Worm (Caenorhabditis elegans) whole organism, L3 larva: ENCODE results near the gene ZK285.2.

ENCODE experiments used
- ceh-82 ChIP-seq: fragments of 150-350 bp; optimal IDR thresholded peaks from 2 replicates; lab custom pipeline; 2014; ENCODE audit warnings: missing biosample characterization, missing genetic modification characterization
- elt-3 ChIP-seq, 3 experiments: fragments of 150-350 bp in 1 of 3; sonication (generic microtip) in 2 of 3; optimal IDR thresholded peaks; 2 replicates in 2 of 3; 4 replicates in 1 of 3; lab custom pipeline; 2014 to 2017; ENCODE audit warnings: missing biosample characterization in 3 of 3, missing genetic modification characterization in 3 of 3
- jun-1 ChIP-seq: fragments of 150-350 bp; optimal IDR thresholded peaks from 2 replicates; lab custom pipeline; 2014; ENCODE audit warnings: missing biosample characterization, missing genetic modification reagents, missing genetic modification characterization
- nhr-25 ChIP-seq: sonication (generic microtip); optimal IDR thresholded peaks from 2 replicates; lab custom pipeline; 2017; ENCODE audit warnings: missing biosample characterization, missing genetic modification characterization
- nhr-76 ChIP-seq: fragments of 150-350 bp; sonication (generic microtip); optimal IDR thresholded peaks from 5 replicates; lab custom pipeline; 2014; ENCODE audit warnings: missing biosample characterization, missing genetic modification characterization
- nhr-77 ChIP-seq: fragments of 150-350 bp; optimal IDR thresholded peaks from 2 replicates; lab custom pipeline; 2014; ENCODE audit warnings: missing biosample characterization, missing genetic modification characterization
- pqm-1 ChIP-seq: fragments of 150-350 bp; optimal IDR thresholded peaks from 2 replicates; lab custom pipeline; 2017; ENCODE audit warnings: missing biosample characterization, missing genetic modification characterization, inconsistent platforms
- unc-39 ChIP-seq: sonication (generic microtip); optimal IDR thresholded peaks from 4 replicates; lab custom pipeline; 2017; ENCODE audit warnings: missing biosample characterization, missing genetic modification characterization
- unc-62 ChIP-seq: fragments of 150-350 bp; sonication (generic microtip); optimal IDR thresholded peaks from 4 replicates; lab custom pipeline; 2014; ENCODE audit warnings: missing biosample characterization, missing genetic modification reagents, missing genetic modification characterization

- TF ChIP-seq nhr-77 (no peak), pqm-1 (no peak), jun-1 (tag; lab: Kevin White, UChicago) (no peak), ceh-82 (tag; lab: Kevin White, UChicago) (no peak), unc-39 (tag; lab: Kevin White, UChicago) (no peak), elt-3 (tag; optimal IDR thresholded peaks at IDR 0.05; lab: Kevin White, UChicago) (no peak), unc-62 (GFP tag; lab: Kevin White, UChicago) (no peak), nhr-76 (tag; lab: Kevin White, UChicago) (no peak), nhr-25 (tag; lab: Kevin White, UChicago) (no peak)
Measured at ce11 chrV:16024300-16024699, 22.4 kb upstream of the ZK285.2 start, which contains the start of gene T10C6.6.
